Worm (Caenorhabditis elegans) whole organism, L2 larva: ENCODE data around the gene C25H3.17.

ENCODE experiments used
- Y55F3AM.14 ChIP-seq: fragments of 200-800 bp; sonication (Bioruptor generic); optimal IDR thresholded peaks from 2 replicates; lab custom pipeline; 2018; ENCODE audit warnings: mild to moderate bottlenecking, missing genetic modification characterization, missing compliant biosample characterization
- ama-1 ChIP-seq: fragments of 150-350 bp; optimal IDR thresholded peaks from 2 replicates; lab custom pipeline; 2018; ENCODE audit warnings: inconsistent platforms
- ceh-16 ChIP-seq: fragments of 150-350 bp; optimal IDR thresholded peaks from 2 replicates; lab custom pipeline; 2014; ENCODE audit warnings: missing biosample characterization, missing genetic modification characterization
- dmd-4 ChIP-seq: sonication (generic microtip); optimal IDR thresholded peaks from 2 replicates; lab custom pipeline; 2017; ENCODE audit warnings: missing biosample characterization, missing genetic modification characterization
- elt-1 ChIP-seq: fragments of 150-350 bp; optimal IDR thresholded peaks from 2 replicates; lab custom pipeline; 2014; ENCODE audit warnings: missing biosample characterization, missing genetic modification characterization
- fos-1 ChIP-seq: fragments of 150-350 bp; optimal IDR thresholded peaks from 2 replicates; lab custom pipeline; 2014; ENCODE audit warnings: missing biosample characterization, missing genetic modification characterization
- lin-13 ChIP-seq: fragments of 150-350 bp; optimal IDR thresholded peaks from 2 replicates; lab custom pipeline; 2014; ENCODE audit warnings: missing biosample characterization, missing genetic modification reagents, missing genetic modification characterization
- lsy-2 ChIP-seq, 2 experiments: fragments of 150-350 bp in 1 of 2; sonication (generic microtip) in 1 of 2; optimal IDR thresholded peaks; 2 replicates each; lab custom pipeline; 2014 to 2017; ENCODE audit warnings: missing biosample characterization in 2 of 2, missing genetic modification characterization in 2 of 2
- mdl-1 ChIP-seq, 2 experiments: fragments of 150-350 bp in 1 of 2; sonication (generic microtip) in 1 of 2; optimal IDR thresholded peaks; 2 replicates each; lab custom pipeline; 2017; ENCODE audit warnings: missing biosample characterization in 2 of 2, missing genetic modification characterization in 2 of 2
- nhr-11 ChIP-seq: fragments of 150-350 bp; optimal IDR thresholded peaks from 2 replicates; lab custom pipeline; 2014; ENCODE audit warnings: missing biosample characterization, missing genetic modification characterization
- nhr-23 ChIP-seq: fragments of 150-350 bp; optimal IDR thresholded peaks from 2 replicates; lab custom pipeline; 2014; ENCODE audit warnings: missing biosample characterization, missing genetic modification reagents, missing genetic modification characterization
- unc-62 ChIP-seq: fragments of 150-350 bp; optimal IDR thresholded peaks from 2 replicates; lab custom pipeline; 2014; ENCODE audit warnings: missing biosample characterization, missing genetic modification reagents, missing genetic modification characterization
- ztf-11 ChIP-seq: sonication (generic microtip); optimal IDR thresholded peaks from 2 replicates; lab custom pipeline; 2017; ENCODE audit warnings: missing biosample characterization, missing genetic modification characterization

ce11 chrII:5628326-5628818 is 41.1 kb downstream of the C25H3.17 start, which contains the start of gene F59E12.15:
- TF ChIP-seq nhr-23 (no peak), nhr-11 (tag; lab: Kevin White, UChicago) (no peak), dmd-4 (no peak), ama-1 (lab: Kevin White, UChicago) (no peak), ceh-16 (tag; lab: Kevin White, UChicago) (no peak), Y55F3AM.14 (GFP tag; lab: Kevin White, UChicago) (no peak), ztf-11 (tag; lab: Kevin White, UChicago) (no peak), unc-62 (GFP tag; lab: Kevin White, UChicago) (no peak), fos-1 (no peak), lin-13 (GFP tag; lab: Kevin White, UChicago) (no peak), elt-1 (no peak), mdl-1 (tag; optimal IDR thresholded peaks at IDR 0.05; lab: Kevin White, UChicago) (no peak), lsy-2 (tag; optimal IDR thresholded peaks at IDR 0.05; lab: Kevin White, UChicago) (no peak)
